Worm (Caenorhabditis elegans) whole organism, L1 larva: ENCODE results near the gene msp-32.
A peak's percentile ranks its signal among the peaks of the same experiment; 100 is the strongest.

ENCODE experiments used
- C04F5.9 ChIP-seq: sonication (generic microtip); optimal IDR thresholded peaks from 2 replicates; lab custom pipeline; 2016; ENCODE audit warnings: missing genetic modification characterization, missing compliant biosample characterization
- C16A3.4 ChIP-seq: fragments of 150-350 bp; optimal IDR thresholded peaks from 2 replicates; lab custom pipeline; 2014; ENCODE audit warnings: missing biosample characterization, missing genetic modification characterization
- C34B4.2 ChIP-seq: sonication (generic microtip); optimal IDR thresholded peaks from 2 replicates; lab custom pipeline; 2017; ENCODE audit warnings: mild to moderate bottlenecking, missing genetic modification characterization, missing compliant biosample characterization
- Y116A8C.19 ChIP-seq: sonication (generic microtip); optimal IDR thresholded peaks from 2 replicates; lab custom pipeline; 2016; ENCODE audit warnings: missing compliant biosample characterization, missing genetic modification characterization, borderline replicate concordance
- aly-2 ChIP-seq: fragments of 150-350 bp; optimal IDR thresholded peaks from 2 replicates; lab custom pipeline; 2014; ENCODE audit warnings: missing biosample characterization, missing genetic modification characterization
- blmp-1 ChIP-seq: fragments of 150-350 bp; optimal IDR thresholded peaks from 2 replicates; lab custom pipeline; 2014; ENCODE audit warnings: missing biosample characterization, missing genetic modification characterization
- ceh-8 ChIP-seq: fragments of 200-800 bp; sonication (Bioruptor generic); optimal IDR thresholded peaks from 2 replicates; lab custom pipeline; 2018; ENCODE audit warnings: mild to moderate bottlenecking, missing genetic modification characterization, moderate library complexity, missing compliant biosample characterization
- ces-1 ChIP-seq: fragments of 150-350 bp; optimal IDR thresholded peaks from 2 replicates; lab custom pipeline; 2014; ENCODE audit warnings: missing biosample characterization, missing genetic modification reagents, missing genetic modification characterization
- dsc-1 ChIP-seq: sonication (generic microtip); optimal IDR thresholded peaks from 2 replicates; lab custom pipeline; 2016; ENCODE audit warnings: mild to moderate bottlenecking, missing genetic modification characterization, missing compliant biosample characterization
- efl-1 ChIP-seq, 4 experiments: fragments of 150-350 bp; optimal IDR thresholded peaks in 3 of 4; peaks in 1 of 4; 1 replicate in 1 of 4; 2 replicates in 3 of 4; lab custom pipeline; 2014; ENCODE audit warnings: missing biosample characterization in 2 of 4, missing genetic modification characterization in 2 of 4, missing genetic modification reagents in 2 of 4
- efl-3 ChIP-seq: fragments of 200-800 bp; sonication (Bioruptor generic); optimal IDR thresholded peaks from 2 replicates; lab custom pipeline; 2018; ENCODE audit warnings: mild to moderate bottlenecking, missing genetic modification characterization, missing compliant biosample characterization
- elt-3 ChIP-seq, 6 experiments: fragments of 150-350 bp in 1 of 6; sonication (generic microtip); optimal IDR thresholded peaks; 2 replicates each; lab custom pipeline; 2017 to 2018; ENCODE audit warnings: missing biosample characterization in 6 of 6, missing genetic modification characterization in 6 of 6, inconsistent platforms in 1 of 6
- ets-5 ChIP-seq: fragments of 200-800 bp; sonication (Bioruptor generic); IDR thresholded peaks from 2 replicates; pipeline ENCODE4 v1.3.6; 2022; ENCODE audit warnings: missing genetic modification characterization, missing compliant biosample characterization
- fkh-10 ChIP-seq: sonication (generic microtip); optimal IDR thresholded peaks from 2 replicates; lab custom pipeline; 2017; ENCODE audit warnings: missing biosample characterization, missing genetic modification reagents, missing genetic modification characterization
- fkh-4 ChIP-seq: sonication (generic microtip); optimal IDR thresholded peaks from 2 replicates; lab custom pipeline; 2016; ENCODE audit warnings: missing compliant biosample characterization, missing genetic modification characterization, borderline replicate concordance
- hlh-17 ChIP-seq: fragments of 200-800 bp; sonication (Bioruptor generic); optimal IDR thresholded peaks from 2 replicates; lab custom pipeline; 2018; ENCODE audit warnings: missing genetic modification characterization, mild to moderate bottlenecking, missing compliant biosample characterization, moderate library complexity, borderline replicate concordance
- hpl-2 ChIP-seq: fragments of 150-350 bp; optimal IDR thresholded peaks from 2 replicates; lab custom pipeline; 2014; ENCODE audit warnings: missing biosample characterization, missing genetic modification reagents, missing genetic modification characterization
- irx-1 ChIP-seq: sonication (generic microtip); optimal IDR thresholded peaks from 2 replicates; lab custom pipeline; 2016; ENCODE audit warnings: missing genetic modification characterization, missing compliant biosample characterization
- lin-15B ChIP-seq: fragments of 150-350 bp; sonication (generic microtip); optimal IDR thresholded peaks from 3 replicates; lab custom pipeline; 2014; ENCODE audit warnings: missing biosample characterization, missing genetic modification characterization
- mab-9 ChIP-seq: fragments of 200-800 bp; sonication (Bioruptor generic); IDR thresholded peaks from 2 replicates; pipeline ENCODE4 v1.3.6; 2022; ENCODE audit warnings: missing genetic modification reagents, missing genetic modification characterization, missing compliant biosample characterization
- nhr-237 ChIP-seq: fragments of 150-350 bp; optimal IDR thresholded peaks from 2 replicates; lab custom pipeline; 2014; ENCODE audit warnings: missing biosample characterization, missing genetic modification characterization
- nhr-47 ChIP-seq: sonication (generic microtip); optimal IDR thresholded peaks from 2 replicates; lab custom pipeline; 2016; ENCODE audit warnings: mild to moderate bottlenecking, missing genetic modification characterization, moderate library complexity, missing compliant biosample characterization
- nhr-85 ChIP-seq: sonication (generic microtip); peaks from one replicate; lab custom pipeline; 2016; ENCODE audit warnings: missing genetic modification characterization, inconsistent platforms, missing compliant biosample characterization
- sox-4 ChIP-seq: sonication (generic microtip); optimal IDR thresholded peaks from 2 replicates; lab custom pipeline; 2016; ENCODE audit warnings: missing genetic modification characterization, missing compliant biosample characterization
- sup-37 ChIP-seq: fragments of 200-800 bp; sonication (Bioruptor generic); optimal IDR thresholded peaks from 2 replicates; lab custom pipeline; 2018; ENCODE audit warnings: mild to moderate bottlenecking, missing genetic modification characterization, missing compliant biosample characterization
- swsn-7 ChIP-seq: sonication (generic microtip); optimal IDR thresholded peaks from 2 replicates; lab custom pipeline; 2016; ENCODE audit warnings: missing genetic modification characterization, missing compliant biosample characterization
- tlp-1 ChIP-seq: fragments of 150-350 bp; optimal IDR thresholded peaks from 2 replicates; lab custom pipeline; 2014; ENCODE audit warnings: missing biosample characterization, missing genetic modification characterization
- unc-98 ChIP-seq: fragments of 200-800 bp; sonication (Bioruptor generic); IDR thresholded peaks from 2 replicates; pipeline ENCODE4 v1.3.6; 2022; ENCODE audit warnings: missing genetic modification characterization, missing compliant biosample characterization
- ztf-11 ChIP-seq, 2 experiments: sonication (generic microtip); optimal IDR thresholded peaks; 2 replicates each; lab custom pipeline; 2016 to 2017; ENCODE audit warnings: missing genetic modification characterization in 2 of 2, missing biosample characterization in 1 of 2, missing compliant biosample characterization in 1 of 2

The msp-32 gene

ce11 chrII:4867476-4867875, 31.2 kb upstream of the msp-32 start, which contains the start of gene col-17:
TSS of gene col-17 (minus strand) at chrII:4867576.
- TF ChIP-seq efl-1 (optimal IDR thresholded peaks at IDR 0.05; lab: Kevin White, UChicago), result no peak
- peak in 1 of 2 experiments; percentile 21 for TF ChIP-seq efl-1 (GFP tag; optimal IDR thresholded peaks at IDR 0.05 in 1 of 2; lab: Kevin White, UChicago)
- TF ChIP-seq nhr-237, result no peak

DNA sequence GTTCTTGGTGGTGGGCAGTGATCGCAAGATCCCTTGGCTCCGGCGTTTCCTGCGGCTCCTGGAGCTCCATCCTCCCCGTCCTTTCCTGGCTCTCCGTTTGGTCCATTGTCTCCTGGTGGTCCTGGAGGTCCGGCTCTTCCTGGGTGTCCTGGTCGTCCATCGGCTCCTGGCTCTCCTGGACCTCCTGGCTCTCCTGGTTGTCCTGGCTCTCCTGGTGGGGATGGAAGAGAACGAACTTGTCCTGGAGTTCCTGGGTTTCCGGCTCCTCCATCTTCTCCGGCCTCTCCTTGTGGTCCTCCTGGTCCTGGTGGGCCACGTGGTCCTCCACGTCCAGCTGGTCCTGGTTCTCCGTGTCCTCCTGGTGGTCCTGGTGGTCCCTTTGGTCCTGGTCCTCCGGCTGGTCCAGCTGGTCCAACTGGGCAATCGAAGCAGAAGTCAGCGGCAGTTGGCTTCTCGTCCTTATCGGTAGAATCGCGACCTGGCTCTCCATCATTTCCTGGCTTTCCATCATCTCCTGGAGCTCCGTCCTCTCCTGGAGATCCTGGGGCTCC, 28.8 kb upstream of the msp-32 start:
- TF ChIP-seq fkh-4 (tag; lab: Kevin White, UChicago) (no peak), ceh-8 (peak; percentile 15)
- TF ChIP-seq, all 84 proteins: peak for 1

ce11 chrII:4870691-4871090, 27.9 kb upstream of the msp-32 start, which contains the start of gene col-20:
TSS of gene col-20 (minus strand) at chrII:4870791.
- TF ChIP-seq hpl-2 (GFP tag; lab: Kevin White, UChicago) (no peak), lin-15B (tag; lab: Kevin White, UChicago) (no peak), unc-98 (no peak), efl-3 (GFP tag; lab: Kevin White, UChicago) (no peak), ces-1 (GFP tag; lab: Kevin White, UChicago) (no peak), efl-1 (optimal IDR thresholded peaks at IDR 0.05; lab: Kevin White, UChicago) (no peak), efl-1 (GFP tag; optimal IDR thresholded peaks at IDR 0.05 in 1 of 2; lab: Kevin White, UChicago) (peak in 1 of 2 experiments; percentile 65), C34B4.2 (tag; lab: Kevin White, UChicago) (no peak), C16A3.4 (tag; lab: Kevin White, UChicago) (no peak), sup-37 (no peak)
- TF ChIP-seq, all 84 proteins: peak for 1

DNA sequence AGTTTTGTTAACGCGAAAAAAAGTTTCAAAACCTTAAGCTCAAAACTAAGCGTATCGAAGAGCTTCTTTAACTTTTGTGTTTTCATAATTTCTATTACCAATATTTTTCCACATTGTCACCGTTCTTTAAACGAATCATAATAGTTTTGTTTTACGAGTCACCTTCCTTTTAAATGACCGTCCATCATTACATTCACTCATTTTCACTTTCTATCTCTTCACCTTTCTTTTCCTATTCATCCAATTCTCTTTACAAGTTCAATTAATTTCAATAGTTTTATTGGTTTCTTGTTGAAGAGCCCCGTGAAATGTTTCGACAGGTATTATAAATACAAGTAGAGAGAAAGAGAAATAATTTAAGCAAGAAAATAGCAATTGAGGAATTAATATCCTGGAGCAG, 26.8 kb upstream of the msp-32 start:
- TF ChIP-seq tlp-1 (tag; lab: Kevin White, UChicago) (no peak), aly-2 (tag; lab: Kevin White, UChicago) (no peak), mab-9 (GFP tag; lab: Robert Waterston, UW) (no peak), blmp-1 (tag; lab: Kevin White, UChicago) (peak; percentile 67)

ce11 chrII:4873029-4873428, 25.6 kb upstream of the msp-32 start, which contains the start of gene col-73:
TSS of gene col-73 (minus strand) at chrII:4873129.
- TF ChIP-seq Y116A8C.19 (tag; lab: Kevin White, UChicago) (no peak), swsn-7 (tag; lab: Kevin White, UChicago) (no peak), ets-5 (GFP tag; lab: Robert Waterston, UW) (no peak), nhr-47 (tag; lab: Kevin White, UChicago) (no peak), nhr-85 (tag; lab: Kevin White, UChicago) (no peak), efl-3 (GFP tag; lab: Kevin White, UChicago) (no peak), hlh-17 (GFP tag; lab: Kevin White, UChicago) (no peak), irx-1 (tag; lab: Kevin White, UChicago) (no peak), dsc-1 (tag; lab: Kevin White, UChicago) (no peak), C04F5.9 (tag; lab: Kevin White, UChicago) (no peak)

ce11 chrII:4874335-4874861, 24.2 kb upstream of the msp-32 start, which contains the start of gene F11G11.15:
TSS of gene F11G11.15 (plus strand) at chrII:4874845.
- TF ChIP-seq blmp-1 (tag; lab: Kevin White, UChicago) (peak; percentile 77), fkh-10 (GFP tag; lab: Kevin White, UChicago) (no peak), ztf-11 (tag; optimal IDR thresholded peaks at IDR 0.05; lab: Kevin White, UChicago) (no peak), elt-3 (tag; optimal IDR thresholded peaks at IDR 0.05; lab: Kevin White, UChicago) (peak in 1 of 6 experiments; percentile 5), sox-4 (tag; lab: Kevin White, UChicago) (no peak)
